Fruit fly (Drosophila melanogaster): Measurements from ENCODE around the gene CG33296.

Gene CG33296

DNA sequence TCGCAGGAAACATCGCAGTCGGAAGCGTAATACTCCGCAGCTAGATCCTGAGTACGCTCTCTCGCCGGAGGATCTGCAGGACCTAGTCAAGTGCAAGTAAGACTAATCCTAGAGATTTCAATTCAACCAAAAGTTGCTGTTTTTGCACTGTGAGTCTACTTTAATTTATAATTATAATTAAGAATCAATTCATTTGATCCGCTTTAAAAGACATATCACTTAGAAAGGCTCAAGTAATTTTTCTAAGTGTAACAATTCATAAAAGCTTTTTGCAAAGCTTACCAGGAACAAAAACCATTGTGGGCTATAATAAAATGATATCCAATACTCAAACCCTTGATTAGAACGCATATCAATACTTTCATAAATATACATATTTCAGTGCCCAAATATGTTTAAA is 40.4 kb upstream of the CG33296 start (continued):
- TF ChIP-seq Sox102F (GFP tag; optimal IDR thresholded peaks at IDR 0.05) (peak; percentile 4), slbo (GFP tag; IDR thresholded peaks at IDR 0.05) (peak; percentile 56; the same call in 1 of the 2 replicates), CG15514 (GFP tag; optimal IDR thresholded peaks at IDR 0.05) (no peak), CoRest (tag; optimal IDR thresholded peaks at IDR 0.05) (no peak), da (GFP tag; optimal IDR thresholded peaks at IDR 0.05) (no peak), Oli (tag; optimal IDR thresholded peaks at IDR 0.05) (no peak), CHES-1-like (GFP tag; optimal IDR thresholded peaks at IDR 0.05) (no peak), CG34376 (GFP tag; optimal IDR thresholded peaks at IDR 0.05) (no peak), unc-4 (GFP tag; IDR thresholded peaks at IDR 0.05; ENCODE audit: partially characterized antibody) (no peak), CG30431 (GFP tag; optimal IDR thresholded peaks at IDR 0.05) (no peak), CG11247 (GFP tag; IDR thresholded peaks at IDR 0.05) (0 out of 2 replicates have a peak, but pooled peaks have one; percentile 17), Hmx (GFP tag; optimal IDR thresholded peaks at IDR 0.05) (no peak), GATAe (GFP tag; conservative IDR thresholded peaks at IDR 0.05) (no peak), CG32532 (GFP tag; IDR thresholded peaks at IDR 0.05) (peak; percentile 56; the same call in 1 of the 2 replicates), CG2129 (GFP tag; IDR thresholded peaks at IDR 0.05; ENCODE audit: partially characterized antibody) (no peak), CG33557 (GFP tag; optimal IDR thresholded peaks at IDR 0.05) (no peak), tup (GFP tag; optimal IDR thresholded peaks at IDR 0.05) (no peak), zen2 (GFP tag; IDR thresholded peaks at IDR 0.05; ENCODE audit: partially characterized antibody) (no peak), shn (GFP tag; optimal IDR thresholded peaks at IDR 0.05) (no peak), CG6254 (GFP tag; optimal IDR thresholded peaks at IDR 0.05) (no peak), lola (GFP tag; optimal IDR thresholded peaks at IDR 0.05) (no peak), lmd (GFP tag; IDR thresholded peaks at IDR 0.05) (peak; percentile 22; the same call in 1 of the 2 replicates), twi (tag; optimal IDR thresholded peaks at IDR 0.05) (no peak), Rfx (GFP tag; IDR thresholded peaks at IDR 0.05) (0 out of 2 replicates have a peak, but pooled peaks have one; percentile 14), jigr1 (GFP tag; IDR thresholded peaks at IDR 0.05) (no peak), grau (tag; optimal IDR thresholded peaks at IDR 0.05) (no peak), HLH54F (GFP tag; optimal IDR thresholded peaks at IDR 0.05) (no peak), lov (optimal IDR thresholded peaks at IDR 0.05) (no peak), lov (GFP tag; IDR thresholded peaks at IDR 0.05) (no peak), CG2120 (GFP tag; optimal IDR thresholded peaks at IDR 0.05) (peak; percentile 20), CG2199 (GFP tag; IDR thresholded peaks at IDR 0.05) (no peak), Awh (GFP tag; IDR thresholded peaks at IDR 0.05) (0 out of 2 replicates have a peak, but pooled peaks have one; percentile 10), stwl (tag; optimal IDR thresholded peaks at IDR 0.05) (no peak), NfI (GFP tag; optimal IDR thresholded peaks at IDR 0.05) (no peak), fu2 (GFP tag; optimal IDR thresholded peaks at IDR 0.05) (no peak), gem (tag; optimal IDR thresholded peaks at IDR 0.05) (peak; percentile 50)

dm6 chr2L:7754539-7754938 is 38.1 kb upstream of the CG33296 start:
- TF ChIP-seq prd (optimal IDR thresholded peaks at IDR 0.05): no peak
- 0 out of 3 replicates have a peak, but pooled peaks have one; percentile 13 for TF ChIP-seq prd (GFP tag; IDR thresholded peaks at IDR 0.05)
- TF ChIP-seq CTCF (GFP tag; optimal IDR thresholded peaks at IDR 0.05): no peak
- TF ChIP-seq kay (GFP tag; optimal IDR thresholded peaks at IDR 0.05): no peak
- TF ChIP-seq Ravus (GFP tag; IDR thresholded peaks at IDR 0.05): no peak
- no peak for TF ChIP-seq Mad (GFP tag; optimal IDR thresholded peaks at IDR 0.05)
- no peak for TF ChIP-seq CG5245 (GFP tag; optimal IDR thresholded peaks at IDR 0.05)
- peak; percentile 46 for TF ChIP-seq sens (GFP tag)
- TF ChIP-seq CG16779 (GFP tag; IDR thresholded peaks at IDR 0.05): no peak
- no peak for TF ChIP-seq CG3726 (GFP tag; IDR thresholded peaks at IDR 0.05)
- TF ChIP-seq Drgx (GFP tag; IDR thresholded peaks at IDR 0.05): peak; percentile 68
- 0 out of 3 replicates have a peak, but pooled peaks have one; percentile 14 for TF ChIP-seq row (GFP tag; IDR thresholded peaks at IDR 0.05)
- TF ChIP-seq CG15514 (GFP tag; optimal IDR thresholded peaks at IDR 0.05): no peak
